Fruit fly (Drosophila melanogaster): Measurements from ENCODE around the gene CG14684.

The CG14684 gene

DNA sequence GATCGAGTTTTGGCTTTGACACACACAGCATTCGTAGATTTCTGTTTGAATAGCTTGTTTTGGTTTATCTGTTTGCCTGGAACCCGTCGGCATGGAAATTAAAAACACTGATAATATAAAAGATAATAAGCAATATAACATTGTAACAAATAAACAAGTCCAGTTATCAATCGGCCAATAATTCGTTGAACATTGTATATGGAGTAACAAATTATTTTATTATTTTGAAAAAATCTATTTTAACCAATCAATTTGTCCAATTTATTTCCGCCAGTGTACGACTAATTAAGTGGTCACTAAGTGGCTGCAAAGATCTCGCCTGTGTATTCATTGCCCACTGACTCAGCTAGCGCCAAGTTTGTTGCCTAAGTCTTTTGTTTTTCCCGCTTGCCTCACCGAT is 17.9 kb upstream of the CG14684 start:
- no peak for TF ChIP-seq toe (GFP tag; optimal IDR thresholded peaks at IDR 0.05)
- TF ChIP-seq kay (GFP tag; ENCODE audit: borderline replicate concordance): no peak
- TF ChIP-seq cic (GFP tag; optimal IDR thresholded peaks at IDR 0.05): no peak
- no peak for TF ChIP-seq CG33017 (tag; optimal IDR thresholded peaks at IDR 0.05)
- TF ChIP-seq CG7045 (GFP tag; optimal IDR thresholded peaks at IDR 0.05): no peak
- no peak for TF ChIP-seq Mnt (GFP tag; optimal IDR thresholded peaks at IDR 0.05)
- TF ChIP-seq CG12768 (GFP tag; optimal IDR thresholded peaks at IDR 0.05): no peak
- TF ChIP-seq CG11617 (GFP tag; optimal IDR thresholded peaks at IDR 0.05): no peak
- no peak for TF ChIP-seq tj (GFP tag; optimal IDR thresholded peaks at IDR 0.05)
- TF ChIP-seq cnc (optimal IDR thresholded peaks at IDR 0.05): no peak
- TF ChIP-seq CG14711 (tag; optimal IDR thresholded peaks at IDR 0.05): no peak
- no peak for TF ChIP-seq pad (GFP tag; optimal IDR thresholded peaks at IDR 0.05)
- no peak for TF ChIP-seq ovo (GFP tag; optimal IDR thresholded peaks at IDR 0.05)
- TF ChIP-seq CG7101 (tag; optimal IDR thresholded peaks at IDR 0.05): no peak
- TF ChIP-seq CG5204 (GFP tag; optimal IDR thresholded peaks at IDR 0.05): no peak
- no peak for TF ChIP-seq Clk (GFP tag; optimal IDR thresholded peaks at IDR 0.05)
- TF ChIP-seq bab1 (GFP tag; optimal IDR thresholded peaks at IDR 0.05): no peak
- TF ChIP-seq CG1620 (GFP tag; optimal IDR thresholded peaks at IDR 0.05): no peak
- no peak for TF ChIP-seq Hr96 (GFP tag; optimal IDR thresholded peaks at IDR 0.05)

DNA sequence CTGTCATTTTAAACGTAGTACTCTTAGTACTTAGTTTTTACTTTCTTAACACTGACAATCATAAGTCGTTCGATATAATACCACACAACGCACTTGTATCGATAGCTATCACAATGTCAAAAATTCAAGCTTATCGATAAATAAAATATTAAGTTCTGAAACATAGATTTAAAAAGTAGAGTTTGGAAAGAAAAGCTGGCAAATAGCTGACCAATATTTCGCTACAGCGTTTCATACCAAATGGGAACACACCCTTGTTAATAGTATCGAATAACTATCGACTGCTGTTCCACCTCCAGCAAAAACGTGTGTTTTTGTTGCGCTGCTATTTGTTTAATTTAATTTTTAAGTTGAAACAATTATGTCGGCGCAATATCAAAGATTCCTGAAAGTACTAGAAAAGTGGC is 10.4 kb upstream of the CG14684 start, which contains the start of the genes pug, CG14683 and CG46459:
Gene pug (plus strand): TSS at position 164 of the 407 bp plus-strand sequence.
Gene CG14683 (plus strand): TSS at position 277 of the 407 bp plus-strand sequence.
Gene CG46459 (plus strand): TSS at position 277 of the 407 bp plus-strand sequence.
- peak; percentile 19 for TF ChIP-seq CG5204 (GFP tag; optimal IDR thresholded peaks at IDR 0.05)
- peak; percentile 11 for TF ChIP-seq bab1 (GFP tag; optimal IDR thresholded peaks at IDR 0.05)
- TF ChIP-seq CG14711 (tag; optimal IDR thresholded peaks at IDR 0.05): peak; percentile 15
- no peak for TF ChIP-seq CG33017 (tag; optimal IDR thresholded peaks at IDR 0.05)
- TF ChIP-seq pad (GFP tag; optimal IDR thresholded peaks at IDR 0.05): peak; percentile 22
- peak; percentile 46 for TF ChIP-seq CG1620 (GFP tag; optimal IDR thresholded peaks at IDR 0.05)
- no peak for TF ChIP-seq CG7045 (GFP tag; optimal IDR thresholded peaks at IDR 0.05)
- peak; percentile 56 for TF ChIP-seq Mnt (GFP tag; optimal IDR thresholded peaks at IDR 0.05)
- TF ChIP-seq kay (GFP tag; ENCODE audit: borderline replicate concordance): peak; percentile 68
- TF ChIP-seq Hr96 (GFP tag; optimal IDR thresholded peaks at IDR 0.05): peak; percentile 53
- peak; percentile 28 for TF ChIP-seq Crg-1 (GFP tag; optimal IDR thresholded peaks at IDR 0.05)
- TF ChIP-seq cic (GFP tag; optimal IDR thresholded peaks at IDR 0.05): no peak
- no peak for TF ChIP-seq CG12768 (GFP tag; optimal IDR thresholded peaks at IDR 0.05)
- no peak for TF ChIP-seq Clk (GFP tag; optimal IDR thresholded peaks at IDR 0.05)
- peak; percentile 18 for TF ChIP-seq CG7101 (tag; optimal IDR thresholded peaks at IDR 0.05)
- no peak for TF ChIP-seq cnc (optimal IDR thresholded peaks at IDR 0.05)
- peak; percentile 45 for TF ChIP-seq toe (GFP tag; optimal IDR thresholded peaks at IDR 0.05)

DNA sequence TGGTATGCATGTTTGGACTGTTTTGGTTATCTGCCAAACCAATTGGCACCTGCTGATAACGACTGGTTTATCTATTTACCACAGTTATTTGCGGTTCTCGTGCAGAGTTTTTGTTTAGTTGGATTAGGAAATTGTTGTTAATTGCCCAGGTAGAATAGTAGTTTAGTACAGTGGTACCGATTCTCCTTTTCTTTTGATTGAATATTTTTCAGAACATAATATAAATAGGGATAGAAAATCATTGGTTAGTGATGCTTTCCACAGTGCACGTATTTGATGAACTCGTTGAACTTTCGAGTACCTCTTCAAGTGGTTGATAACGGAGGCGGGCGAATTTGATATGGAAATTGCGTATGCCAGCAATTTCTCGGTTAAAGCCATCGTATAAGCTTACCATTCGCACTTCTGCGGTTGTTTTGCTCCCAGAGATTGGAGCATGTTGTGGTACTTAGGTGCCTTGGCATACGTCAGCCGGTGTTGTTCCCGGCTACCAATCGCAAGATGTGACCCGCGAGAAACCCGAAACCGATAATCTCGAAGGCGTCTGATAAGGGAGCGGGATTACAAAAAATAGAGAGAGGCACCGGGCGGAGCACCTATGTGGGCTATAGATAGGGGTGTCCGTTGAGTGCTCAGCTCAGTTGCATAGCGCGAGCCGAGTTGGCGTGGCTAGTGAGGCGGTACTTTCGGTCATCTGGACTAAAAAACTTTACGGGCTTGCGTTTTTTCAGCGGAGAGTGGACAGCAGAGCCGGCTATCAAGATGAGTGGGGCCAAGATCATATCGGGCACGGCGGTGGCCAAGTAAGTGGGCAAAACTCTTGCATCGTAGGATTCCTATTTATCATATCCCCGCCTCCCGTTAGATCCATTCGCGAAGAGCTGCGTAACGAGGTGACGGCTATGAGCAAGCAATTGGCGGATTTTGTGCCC is 7.5 kb upstream of the CG14684 start:
- TF ChIP-seq CG5204 (GFP tag; optimal IDR thresholded peaks at IDR 0.05) (no peak), CG11617 (GFP tag; optimal IDR thresholded peaks at IDR 0.05) (peak; percentile 6), cic (GFP tag; optimal IDR thresholded peaks at IDR 0.05) (peak; percentile 1), Clk (GFP tag; optimal IDR thresholded peaks at IDR 0.05) (no peak), CG7045 (GFP tag; optimal IDR thresholded peaks at IDR 0.05) (no peak), CG33017 (tag; optimal IDR thresholded peaks at IDR 0.05) (no peak), tj (GFP tag; optimal IDR thresholded peaks at IDR 0.05) (peak; percentile 8), bab1 (GFP tag; optimal IDR thresholded peaks at IDR 0.05) (no peak), CG14711 (tag; optimal IDR thresholded peaks at IDR 0.05) (no peak), kay (GFP tag; ENCODE audit: borderline replicate concordance) (no peak), Mnt (GFP tag; optimal IDR thresholded peaks at IDR 0.05) (no peak), CG1620 (GFP tag; optimal IDR thresholded peaks at IDR 0.05) (no peak), cnc (optimal IDR thresholded peaks at IDR 0.05) (no peak), ovo (GFP tag; optimal IDR thresholded peaks at IDR 0.05) (no peak), toe (GFP tag; optimal IDR thresholded peaks at IDR 0.05) (no peak), Crg-1 (GFP tag; optimal IDR thresholded peaks at IDR 0.05) (no peak), Hr96 (GFP tag; optimal IDR thresholded peaks at IDR 0.05) (no peak), CG7101 (tag; optimal IDR thresholded peaks at IDR 0.05) (no peak), CG12768 (GFP tag; optimal IDR thresholded peaks at IDR 0.05) (no peak), pad (GFP tag; optimal IDR thresholded peaks at IDR 0.05) (no peak)

DNA sequence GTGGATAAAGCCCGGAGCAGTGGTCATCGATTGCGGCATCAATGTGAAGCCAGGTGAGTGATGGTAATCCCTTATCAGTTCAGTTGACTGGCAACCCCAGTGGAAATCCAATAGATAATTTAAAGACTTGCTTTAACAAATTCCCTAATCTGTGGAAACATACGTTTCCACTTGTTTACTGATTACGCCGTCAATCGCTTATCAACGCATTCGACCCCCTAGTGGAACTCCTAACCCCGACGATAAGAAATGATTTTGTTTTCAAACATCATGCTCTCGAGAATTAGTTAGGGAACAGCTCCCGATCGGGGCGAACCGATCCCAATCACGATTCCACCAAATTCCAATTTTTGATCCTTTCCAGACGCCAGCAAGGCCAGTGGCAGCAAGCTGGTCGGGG is 6.1 kb upstream of the CG14684 start:
- TF ChIP-seq CG11617 (GFP tag; optimal IDR thresholded peaks at IDR 0.05) (no peak), Hr96 (GFP tag; optimal IDR thresholded peaks at IDR 0.05) (no peak), toe (GFP tag; optimal IDR thresholded peaks at IDR 0.05) (no peak), CG7045 (GFP tag; optimal IDR thresholded peaks at IDR 0.05) (no peak), Mnt (GFP tag; optimal IDR thresholded peaks at IDR 0.05) (no peak), cnc (optimal IDR thresholded peaks at IDR 0.05) (no peak), tj (GFP tag; optimal IDR thresholded peaks at IDR 0.05) (no peak), bab1 (GFP tag; optimal IDR thresholded peaks at IDR 0.05) (no peak), kay (GFP tag; ENCODE audit: borderline replicate concordance) (no peak), cic (GFP tag; optimal IDR thresholded peaks at IDR 0.05) (no peak), pad (GFP tag; optimal IDR thresholded peaks at IDR 0.05) (no peak), CG1620 (GFP tag; optimal IDR thresholded peaks at IDR 0.05) (no peak)

DNA sequence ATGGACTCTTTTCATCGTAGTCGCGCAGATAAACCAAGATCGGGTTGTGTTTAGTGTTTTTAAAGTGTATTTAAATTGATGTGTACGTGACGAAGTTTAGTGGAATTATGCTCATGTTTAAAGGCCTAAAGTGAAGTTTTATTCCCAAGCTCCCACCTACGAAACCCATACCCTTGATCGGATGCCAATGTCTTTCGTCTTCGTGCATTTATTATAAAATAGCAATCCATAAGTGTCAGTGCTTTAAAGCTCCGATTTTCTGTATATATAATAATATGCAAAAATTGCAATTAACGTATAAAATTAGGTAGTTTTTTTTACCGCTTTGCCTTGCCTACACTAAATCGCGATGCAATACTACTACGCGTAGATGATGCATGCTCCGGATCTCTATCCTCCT is 1.8 kb upstream of the CG14684 start, which contains the start of gene CG31391:
Gene CG31391 (minus strand): TSS at position 101 of the 400 bp plus-strand sequence.
- TF ChIP-seq CG12768 (GFP tag; optimal IDR thresholded peaks at IDR 0.05) (no peak), toe (GFP tag; optimal IDR thresholded peaks at IDR 0.05) (no peak), CG1620 (GFP tag; optimal IDR thresholded peaks at IDR 0.05) (no peak), CG7101 (tag; optimal IDR thresholded peaks at IDR 0.05) (no peak), ovo (GFP tag; optimal IDR thresholded peaks at IDR 0.05) (no peak), pad (GFP tag; optimal IDR thresholded peaks at IDR 0.05) (no peak), CG5204 (GFP tag; optimal IDR thresholded peaks at IDR 0.05) (no peak), bab1 (GFP tag; optimal IDR thresholded peaks at IDR 0.05) (no peak), CG7045 (GFP tag; optimal IDR thresholded peaks at IDR 0.05) (no peak), Hr96 (GFP tag; optimal IDR thresholded peaks at IDR 0.05) (no peak), Clk (GFP tag; optimal IDR thresholded peaks at IDR 0.05) (no peak), tj (GFP tag; optimal IDR thresholded peaks at IDR 0.05) (no peak), cnc (optimal IDR thresholded peaks at IDR 0.05) (no peak), CG11617 (GFP tag; optimal IDR thresholded peaks at IDR 0.05) (no peak), Mnt (GFP tag; optimal IDR thresholded peaks at IDR 0.05) (no peak), Crg-1 (GFP tag; optimal IDR thresholded peaks at IDR 0.05) (no peak), CG14711 (tag; optimal IDR thresholded peaks at IDR 0.05) (no peak), CG33017 (tag; optimal IDR thresholded peaks at IDR 0.05) (no peak), cic (GFP tag; optimal IDR thresholded peaks at IDR 0.05) (no peak), kay (GFP tag; ENCODE audit: borderline replicate concordance) (no peak)
